Fruit fly (Drosophila melanogaster) whole organism: ENCODE results near the gene CG13003.

ENCODE experiments used
- EcR ChIP-seq, 2 experiments: fragments of >200 bp; optimal IDR thresholded peaks; 2 replicates each; lab custom pipeline; 2017; ENCODE audit warnings: missing biosample characterization in 2 of 2, missing genetic modification characterization in 2 of 2, missing genetic modification reagents in 2 of 2
- pan ChIP-seq: fragments of >200 bp; optimal IDR thresholded peaks from 2 replicates; lab custom pipeline; 2017

DNA sequence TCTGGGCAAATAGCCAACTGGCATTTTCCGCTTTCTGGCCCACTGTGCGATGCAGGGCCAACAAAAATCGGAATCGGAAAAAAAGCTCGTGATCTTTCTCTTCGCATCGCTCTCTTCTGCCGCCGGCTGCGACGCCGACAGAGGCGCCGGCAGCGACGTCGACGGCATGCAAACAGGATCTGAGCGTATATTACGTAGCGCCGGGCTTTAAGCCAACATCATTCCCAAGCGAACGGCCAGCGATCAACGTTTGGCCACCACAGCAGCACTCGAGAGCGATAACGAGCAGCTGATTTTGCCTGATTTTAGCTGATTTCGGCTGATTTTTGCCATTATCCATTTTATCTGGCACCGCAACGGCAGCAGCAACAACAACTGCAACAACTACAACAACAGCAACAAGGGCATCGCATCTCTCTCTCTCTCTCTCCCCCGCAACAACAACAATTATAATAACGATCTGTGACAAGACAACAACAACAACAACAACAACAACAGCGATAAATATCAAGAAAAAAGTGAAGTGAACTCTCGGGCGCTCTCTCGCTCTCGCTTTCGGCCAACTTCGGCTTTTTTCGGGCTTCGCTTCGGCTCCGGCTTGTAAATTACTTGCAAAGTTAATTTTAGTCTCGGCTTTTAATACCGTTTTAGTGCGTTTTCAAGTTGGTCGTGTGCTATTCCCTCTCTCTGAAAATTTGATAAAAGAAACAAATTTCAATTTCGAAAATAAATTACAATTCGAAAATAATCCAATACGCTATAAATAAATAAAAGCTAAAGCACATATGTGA, 36.8 kb upstream of the CG13003 start, which contains the start of gene CG4928:
- TF ChIP-seq EcR (GFP tag; optimal IDR thresholded peaks at IDR 0.05; lab: Kevin White, UChicago) (no peak), pan (lab: Kevin White, UChicago) (no peak)
